Fruit fly (Drosophila melanogaster) whole organism, embryonic: Measurements from ENCODE around the gene CG11768.
A peak's percentile ranks its signal among the peaks of the same experiment; 100 is the strongest.

Source experiments
- Abd-B ChIP-seq: fragments of 200-800 bp; sonication (Bioruptor generic); optimal IDR thresholded peaks from 2 replicates; lab custom pipeline; 2018; ENCODE audit warnings: missing biosample characterization, mild to moderate bottlenecking, missing genetic modification characterization, moderate library complexity
- Atf3 ChIP-seq: fragments of 200-800 bp; sonication (Bioruptor generic); optimal IDR thresholded peaks from 3 replicates; lab custom pipeline; 2016; ENCODE audit warnings: missing biosample characterization, missing genetic modification characterization
- B-H1 ChIP-seq: fragments of 200-800 bp; sonication (Bioruptor generic); IDR thresholded peaks from 3 replicates; pipeline ENCODE4 v1.3.6; 2022; ENCODE audit warnings: missing biosample characterization, missing genetic modification characterization
- CG10274 ChIP-seq: fragments of 200-800 bp; sonication (Bioruptor generic); optimal IDR thresholded peaks from 3 replicates; lab custom pipeline; 2017; ENCODE audit warnings: missing biosample characterization, mild to moderate bottlenecking, missing genetic modification characterization
- CG11398 ChIP-seq: fragments of 200-800 bp; sonication (Bioruptor generic); optimal IDR thresholded peaks from 2 replicates; lab custom pipeline; 2016; ENCODE audit warnings: missing biosample characterization, missing genetic modification characterization
- CG12236 ChIP-seq: fragments of 200-800 bp; sonication (Bioruptor generic); optimal IDR thresholded peaks from 2 replicates; lab custom pipeline; 2016; ENCODE audit warnings: missing biosample characterization, missing genetic modification characterization
- CG1233 ChIP-seq: fragments of 200-800 bp; sonication (Bioruptor generic); optimal IDR thresholded peaks from 4 replicates; lab custom pipeline; 2018; ENCODE audit warnings: missing biosample characterization, mild to moderate bottlenecking, missing genetic modification characterization
- CG12942 ChIP-seq: fragments of 200-800 bp; sonication (Bioruptor generic); optimal IDR thresholded peaks from 3 replicates; lab custom pipeline; 2016; ENCODE audit warnings: missing biosample characterization, missing genetic modification characterization
- CG13287 ChIP-seq: fragments of 200-800 bp; sonication (Bioruptor generic); IDR thresholded peaks from 2 replicates; pipeline ENCODE4 v1.3.6; 2022; ENCODE audit warnings: missing biosample characterization, missing genetic modification characterization; ENCODE audit not compliant: partially characterized antibody
- CG1529 ChIP-seq: fragments of 200-800 bp; sonication (Bioruptor generic); optimal IDR thresholded peaks from 3 replicates; lab custom pipeline; 2018; ENCODE audit warnings: missing biosample characterization, missing genetic modification characterization
- CG17186 ChIP-seq: fragments of 200-800 bp; sonication (Bioruptor generic); optimal IDR thresholded peaks from 3 replicates; lab custom pipeline; 2017; ENCODE audit warnings: missing biosample characterization, missing genetic modification reagents, missing genetic modification characterization
- CG18011 ChIP-seq: fragments of 200-800 bp; sonication (Bioruptor generic); optimal IDR thresholded peaks from 2 replicates; lab custom pipeline; 2017; ENCODE audit warnings: missing biosample characterization, missing genetic modification characterization, mild to moderate bottlenecking, moderate library complexity, missing genotype
- CG18262 ChIP-seq: fragments of 200-800 bp; optimal IDR thresholded peaks from 3 replicates; lab custom pipeline; 2019; ENCODE audit warnings: missing biosample characterization, mild to moderate bottlenecking, missing genetic modification characterization, moderate library complexity
- CG34376 ChIP-seq: fragments of 200-800 bp; sonication (Bioruptor generic); optimal IDR thresholded peaks from 2 replicates; lab custom pipeline; 2018; ENCODE audit warnings: missing biosample characterization, mild to moderate bottlenecking, missing genetic modification characterization
- CG4328 ChIP-seq: fragments of 200-800 bp; sonication (Bioruptor generic); optimal IDR thresholded peaks from 3 replicates; lab custom pipeline; 2017; ENCODE audit warnings: missing biosample characterization, missing genetic modification reagents, missing genetic modification characterization
- CG4730 ChIP-seq: fragments of 200-800 bp; sonication (Bioruptor generic); IDR thresholded peaks from 2 replicates; pipeline ENCODE4 v1.3.6; 2022; ENCODE audit warnings: missing biosample characterization, missing genetic modification characterization
- CG4854 ChIP-seq: fragments of 200-800 bp; sonication (Bioruptor generic); optimal IDR thresholded peaks from 2 replicates; lab custom pipeline; 2016; ENCODE audit warnings: missing biosample characterization, missing genetic modification characterization, inconsistent platforms
- CG7745 ChIP-seq: fragments of 200-800 bp; sonication (Bioruptor generic); optimal IDR thresholded peaks from 2 replicates; lab custom pipeline; 2018; ENCODE audit warnings: missing biosample characterization, mild to moderate bottlenecking, missing genetic modification characterization, moderate library complexity
- CG7786 ChIP-seq: fragments of 200-800 bp; sonication (Bioruptor generic); optimal IDR thresholded peaks from 2 replicates; lab custom pipeline; 2016; ENCODE audit warnings: missing biosample characterization, missing genetic modification characterization
- CG7839 ChIP-seq: fragments of 200-800 bp; sonication (Bioruptor generic); optimal IDR thresholded peaks from 3 replicates; lab custom pipeline; 2018; ENCODE audit warnings: missing biosample characterization, mild to moderate bottlenecking, missing genetic modification characterization, moderate library complexity
- CG8290 ChIP-seq, 3 experiments: fragments of 200-800 bp; sonication (Bioruptor generic); optimal IDR thresholded peaks; 2 replicates each; lab custom pipeline; 2016 to 2019; ENCODE audit warnings: missing biosample characterization in 3 of 3, missing genetic modification characterization in 3 of 3, mild to moderate bottlenecking in 2 of 3, moderate library complexity in 1 of 3
- CG9727 ChIP-seq: fragments of 200-800 bp; sonication (Bioruptor generic); optimal IDR thresholded peaks from 3 replicates; lab custom pipeline; 2017; ENCODE audit warnings: missing biosample characterization, mild to moderate bottlenecking, missing genetic modification characterization
- CrebB ChIP-seq: fragments of 200-800 bp; sonication (Bioruptor generic); optimal IDR thresholded peaks from 3 replicates; lab custom pipeline; 2018; ENCODE audit warnings: missing biosample characterization, mild to moderate bottlenecking, missing genetic modification characterization
- Ets65A ChIP-seq: fragments of 200-800 bp; sonication (Bioruptor generic); peaks from one replicate; lab custom pipeline; 2016; ENCODE audit warnings: missing biosample characterization, missing genetic modification characterization
- Hr78 ChIP-seq, 2 experiments: fragments of 200-800 bp in 1 of 2; fragments of >200 bp in 1 of 2; sonication (Bioruptor generic) in 1 of 2; optimal IDR thresholded peaks; 2 replicates each; lab custom pipeline; 2017 to 2019; ENCODE audit warnings: missing biosample characterization in 2 of 2, missing genetic modification characterization in 2 of 2, mild to moderate bottlenecking in 1 of 2, moderate library complexity in 1 of 2
- Neu2 ChIP-seq: fragments of 200-800 bp; sonication (Bioruptor generic); optimal IDR thresholded peaks from 3 replicates; lab custom pipeline; 2016; ENCODE audit warnings: missing biosample characterization, missing genetic modification characterization, borderline replicate concordance
- Oaz ChIP-seq: fragments of 200-800 bp; sonication (Bioruptor generic); IDR thresholded peaks from 2 replicates; pipeline ENCODE4 v1.3.6; 2022; ENCODE audit warnings: missing biosample characterization, missing genetic modification characterization
- Oli ChIP-seq: fragments of 200-800 bp; sonication (Bioruptor generic); optimal IDR thresholded peaks from 2 replicates; lab custom pipeline; 2018; ENCODE audit warnings: missing biosample characterization, mild to moderate bottlenecking, missing genetic modification characterization, moderate library complexity
- Xbp1 ChIP-seq: fragments of 200-800 bp; sonication (Bioruptor generic); optimal IDR thresholded peaks from 3 replicates; lab custom pipeline; 2016; ENCODE audit warnings: missing biosample characterization, mild to moderate bottlenecking, missing genetic modification characterization
- ac ChIP-seq: fragments of 200-800 bp; sonication (Bioruptor generic); optimal IDR thresholded peaks from 3 replicates; lab custom pipeline; 2017; ENCODE audit warnings: missing biosample characterization, mild to moderate bottlenecking, missing genetic modification characterization
- ara ChIP-seq: fragments of 200-800 bp; sonication (Bioruptor generic); IDR thresholded peaks from 2 replicates; pipeline ENCODE4 v1.3.6; 2022; ENCODE audit warnings: missing biosample characterization, missing genetic modification characterization
- bigmax ChIP-seq: fragments of 200-800 bp; sonication (Bioruptor generic); optimal IDR thresholded peaks from 2 replicates; lab custom pipeline; 2018; ENCODE audit warnings: missing biosample characterization, mild to moderate bottlenecking, missing genetic modification characterization
- bowl ChIP-seq: fragments of 200-800 bp; sonication (Bioruptor generic); IDR thresholded peaks from 2 replicates; pipeline ENCODE4 v1.3.6; 2022; ENCODE audit warnings: missing biosample characterization, missing genetic modification characterization
- dan ChIP-seq: fragments of 200-800 bp; sonication (Bioruptor generic); IDR thresholded peaks from 2 replicates; pipeline ENCODE4 v1.3.6; 2022; ENCODE audit warnings: missing biosample characterization, missing genetic modification characterization
- dati ChIP-seq: fragments of 200-800 bp; sonication (Bioruptor generic); IDR thresholded peaks from 2 replicates; pipeline ENCODE4 v1.3.6; 2022; ENCODE audit warnings: missing biosample characterization, missing genetic modification characterization
- fd3F ChIP-seq: fragments of 200-800 bp; sonication (Bioruptor generic); optimal IDR thresholded peaks from 2 replicates; lab custom pipeline; 2018; ENCODE audit warnings: missing biosample characterization, mild to moderate bottlenecking, missing genetic modification characterization, moderate library complexity
- fru ChIP-seq: fragments of >200 bp; optimal IDR thresholded peaks from 2 replicates; lab custom pipeline; 2017
- ftz-f1 ChIP-seq: fragments of 200-800 bp; sonication (Bioruptor generic); optimal IDR thresholded peaks from 2 replicates; lab custom pipeline; 2016; ENCODE audit warnings: missing biosample characterization, missing genetic modification characterization
- h ChIP-seq: fragments of >200 bp; optimal IDR thresholded peaks from 2 replicates; lab custom pipeline; 2017
- klu ChIP-seq: fragments of 200-800 bp; sonication (Bioruptor generic); IDR thresholded peaks from 2 replicates; pipeline ENCODE4 v1.3.6; 2022; ENCODE audit warnings: missing biosample characterization, missing genetic modification characterization
- oc ChIP-seq: fragments of 200-800 bp; sonication (Bioruptor generic); optimal IDR thresholded peaks from 2 replicates; lab custom pipeline; 2018; ENCODE audit warnings: missing biosample characterization, mild to moderate bottlenecking, missing genetic modification characterization, moderate library complexity
- p53 ChIP-seq: fragments of 200-800 bp; sonication (Bioruptor generic); optimal IDR thresholded peaks from 2 replicates; lab custom pipeline; 2016; ENCODE audit warnings: missing biosample characterization, missing genetic modification characterization
- pzg ChIP-seq: fragments of 200-800 bp; sonication (Bioruptor generic); optimal IDR thresholded peaks from 3 replicates; lab custom pipeline; 2018; ENCODE audit warnings: missing biosample characterization, mild to moderate bottlenecking, missing genetic modification characterization, moderate library complexity
- schlank ChIP-seq: fragments of 200-800 bp; sonication (Bioruptor generic); optimal IDR thresholded peaks from 2 replicates; lab custom pipeline; 2018; ENCODE audit warnings: missing biosample characterization, mild to moderate bottlenecking, missing genetic modification characterization
- scrt ChIP-seq: fragments of 200-800 bp; sonication (Bioruptor generic); optimal IDR thresholded peaks from 2 replicates; lab custom pipeline; 2018; ENCODE audit warnings: missing biosample characterization, mild to moderate bottlenecking, missing genetic modification characterization, moderate library complexity
- shn ChIP-seq: fragments of 200-800 bp; sonication (Bioruptor generic); optimal IDR thresholded peaks from 3 replicates; lab custom pipeline; 2016; ENCODE audit warnings: missing biosample characterization, missing genetic modification characterization
- sim ChIP-seq: fragments of 200-800 bp; sonication (Bioruptor generic); IDR thresholded peaks from 2 replicates; pipeline ENCODE4 v1.3.6; 2022; ENCODE audit warnings: missing biosample characterization, missing genetic modification characterization
- slbo ChIP-seq: fragments of 200-800 bp; sonication (Bioruptor generic); IDR thresholded peaks from 2 replicates; pipeline ENCODE4 v1.3.6; 2022; ENCODE audit warnings: missing biosample characterization, missing genetic modification characterization
- ttk ChIP-seq: fragments of 200-800 bp; sonication (Bioruptor generic); IDR thresholded peaks from 2 replicates; pipeline ENCODE4 v2.1.2; 2022; ENCODE audit warnings: missing biosample characterization, missing genetic modification characterization
- wdn ChIP-seq: fragments of 200-800 bp; sonication (Bioruptor generic); IDR thresholded peaks from 2 replicates; pipeline ENCODE4 v1.3.6; 2022; ENCODE audit warnings: missing biosample characterization, missing genetic modification characterization
- yki ChIP-seq: fragments of >200 bp; optimal IDR thresholded peaks from 3 replicates; lab custom pipeline; 2018
- zfh2 ChIP-seq: fragments of 200-800 bp; sonication (Bioruptor generic); optimal IDR thresholded peaks from 2 replicates; lab custom pipeline; 2016; ENCODE audit warnings: missing biosample characterization, missing genetic modification characterization

CG11768 gene

dm6 chr3R:8808518-8808921 lies 40.5 kb upstream of the CG11768 start (continued):
- TF ChIP-seq CG12942 (GFP tag; lab: Kevin White, UChicago): peak; percentile 52
- TF ChIP-seq CG4854 (GFP tag; lab: Kevin White, UChicago): peak; percentile 41
- peak; percentile 49 for TF ChIP-seq CG4328
- no peak for TF ChIP-seq fd3F (GFP tag; lab: Kevin White, UChicago)
- 0 out of 2 replicates have a peak, but pooled peaks have one; percentile 33 for TF ChIP-seq ttk (GFP tag; lab: Robert Waterston, UW)
- TF ChIP-seq slbo (GFP tag; lab: Robert Waterston, UW): no peak
- TF ChIP-seq yki (lab: Kevin White, UChicago): no peak
- peak; percentile 66 for TF ChIP-seq CG7745 (tag; lab: Kevin White, UChicago)
- no peak for TF ChIP-seq shn (GFP tag; lab: Kevin White, UChicago)
- TF ChIP-seq Atf3 (GFP tag; lab: Kevin White, UChicago): peak; percentile 60
- no peak for TF ChIP-seq CG34376 (GFP tag; lab: Kevin White, UChicago)
- peak; percentile 52 for TF ChIP-seq CG8290 (GFP tag; optimal IDR thresholded peaks at IDR 0.05; lab: Kevin White, UChicago)
- peak in 1 of 2 experiments; percentile 60 for TF ChIP-seq CG8290 (tag; optimal IDR thresholded peaks at IDR 0.05; lab: Kevin White, UChicago)
- peak; percentile 73 for TF ChIP-seq Oli
- TF ChIP-seq Neu2 (GFP tag; lab: Kevin White, UChicago): peak; percentile 25
- no peak for TF ChIP-seq schlank
- no peak for TF ChIP-seq ftz-f1 (GFP tag; lab: Kevin White, UChicago)
- TF ChIP-seq B-H1 (GFP tag; lab: Robert Waterston, UW): no peak
- TF ChIP-seq CG10274 (GFP tag; lab: Kevin White, UChicago): peak; percentile 5
- no peak for TF ChIP-seq CG18011 (GFP tag; lab: Kevin White, UChicago)
- TF ChIP-seq CG1529 (GFP tag; lab: Kevin White, UChicago): peak; percentile 58
- TF ChIP-seq CG12236: peak; percentile 61
- TF ChIP-seq CG7839 (tag; lab: Kevin White, UChicago): peak; percentile 80
- TF ChIP-seq CG13287 (GFP tag; lab: Robert Waterston, UW): no peak
- no peak for TF ChIP-seq zfh2
- no peak for TF ChIP-seq bowl (GFP tag; lab: Robert Waterston, UW)
- TF ChIP-seq ara (GFP tag; lab: Robert Waterston, UW): peak; percentile 57
- no peak for TF ChIP-seq Oaz
- TF ChIP-seq CG4730 (GFP tag; lab: Robert Waterston, UW): no peak
- no peak for TF ChIP-seq sim (GFP tag; lab: Robert Waterston, UW)
- TF ChIP-seq CG1233 (GFP tag; lab: Kevin White, UChicago): peak; percentile 69
- no peak for TF ChIP-seq Ets65A (GFP tag; lab: Kevin White, UChicago)
- TF ChIP-seq fru: no peak
- peak; percentile 17 for TF ChIP-seq CG11398 (GFP tag; lab: Kevin White, UChicago)
- no peak for TF ChIP-seq pzg
- no peak for TF ChIP-seq CrebB (tag; lab: Kevin White, UChicago)
- peak; percentile 71 for TF ChIP-seq Xbp1 (GFP tag; lab: Kevin White, UChicago)
- TF ChIP-seq wdn: no peak
- TF ChIP-seq dati: no peak
- TF ChIP-seq CG18262 (tag; lab: Kevin White, UChicago): peak; percentile 96
- no peak for TF ChIP-seq bigmax (GFP tag; lab: Kevin White, UChicago)
- peak; percentile 47 for TF ChIP-seq Abd-B
- TF ChIP-seq klu (GFP tag; lab: Robert Waterston, UW): no peak
- no peak for TF ChIP-seq p53 (GFP tag; lab: Kevin White, UChicago)
- TF ChIP-seq CG7786 (GFP tag; lab: Kevin White, UChicago): peak; percentile 45
- TF ChIP-seq scrt (GFP tag; lab: Kevin White, UChicago): peak; percentile 23
- peak; percentile 96 for TF ChIP-seq CG9727 (GFP tag; lab: Kevin White, UChicago)
- peak in 1 of 2 experiments; percentile 31 for TF ChIP-seq Hr78 (GFP tag; optimal IDR thresholded peaks at IDR 0.05; lab: Kevin White, UChicago)
- no peak for TF ChIP-seq h
- TF ChIP-seq ac (GFP tag; lab: Kevin White, UChicago): peak; percentile 92
- peak; percentile 27 for TF ChIP-seq oc
- no peak; the same call in 1 of the 2 replicates for TF ChIP-seq dan (GFP tag; lab: Robert Waterston, UW)
- TF ChIP-seq CG17186: no peak
